Fruit fly (Drosophila melanogaster): ENCODE results near the gene Idi.

Gene Idi

dm6 chr3R:21295004-21295403, 25.1 kb downstream of the Idi start:
- TF ChIP-seq CG10631 (GFP tag; optimal IDR thresholded peaks at IDR 0.05) = no peak
- TF ChIP-seq dsx (GFP tag; optimal IDR thresholded peaks at IDR 0.05; ENCODE audit: poor library complexity, severe bottlenecking) = no peak
- no peak for TF ChIP-seq pdm3 (GFP tag; optimal IDR thresholded peaks at IDR 0.05)
- no peak for TF ChIP-seq Eip75B (GFP tag; optimal IDR thresholded peaks at IDR 0.05)
- TF ChIP-seq Eip78C (GFP tag) = peak; percentile 62

- TF ChIP-seq Met (GFP tag; optimal IDR thresholded peaks at IDR 0.05) = no peak
- TF ChIP-seq Blimp-1 (GFP tag; optimal IDR thresholded peaks at IDR 0.05) = no peak
- TF ChIP-seq CG10631 (GFP tag; optimal IDR thresholded peaks at IDR 0.05) = no peak
- TF ChIP-seq spab (GFP tag; optimal IDR thresholded peaks at IDR 0.05) = no peak
- TF ChIP-seq Hr4 (GFP tag; optimal IDR thresholded peaks at IDR 0.05) = no peak
- no peak for TF ChIP-seq CG31627 (GFP tag; optimal IDR thresholded peaks at IDR 0.05)
Observed at dm6 chr3R:21295695-21296037, 25.7 kb downstream of the Idi start.

- TF ChIP-seq Eip78C (GFP tag) (peak; percentile 98), svp (GFP tag) (peak; percentile 96), fkh (GFP tag; optimal IDR thresholded peaks at IDR 0.05) (peak; percentile 94), Lpt (GFP tag; optimal IDR thresholded peaks at IDR 0.05) (peak; percentile 87), fd59A (GFP tag; optimal IDR thresholded peaks at IDR 0.05) (peak; percentile 88), net (GFP tag; optimal IDR thresholded peaks at IDR 0.05) (peak; percentile 91), CG10669 (GFP tag; optimal IDR thresholded peaks at IDR 0.05) (peak; percentile 95), CG16779 (tag; optimal IDR thresholded peaks at IDR 0.05) (peak; percentile 78), CG3032 (tag; optimal IDR thresholded peaks at IDR 0.05) (peak; percentile 91), CG8632 (GFP tag; optimal IDR thresholded peaks at IDR 0.05) (peak; percentile 87), Hr38 (GFP tag; optimal IDR thresholded peaks at IDR 0.05) (no peak), Sox14 (GFP tag; optimal IDR thresholded peaks at IDR 0.05) (peak; percentile 85), CG11902 (GFP tag; optimal IDR thresholded peaks at IDR 0.05) (peak; percentile 74), CG10631 (GFP tag; optimal IDR thresholded peaks at IDR 0.05) (peak; percentile 67), ss (GFP tag; optimal IDR thresholded peaks at IDR 0.05) (peak; percentile 95), CG6808 (GFP tag; optimal IDR thresholded peaks at IDR 0.05) (peak; percentile 94), Hr39 (GFP tag; optimal IDR thresholded peaks at IDR 0.05) (peak; percentile 83), CG6792 (GFP tag; optimal IDR thresholded peaks at IDR 0.05) (peak; percentile 64), CG6854 (GFP tag; optimal IDR thresholded peaks at IDR 0.05) (peak; percentile 74), CG11294 (GFP tag; IDR thresholded peaks at IDR 0.05) (no peak), Met (GFP tag; optimal IDR thresholded peaks at IDR 0.05) (peak; percentile 92), lz (GFP tag; optimal IDR thresholded peaks at IDR 0.05) (peak; percentile 81), dac (GFP tag; optimal IDR thresholded peaks at IDR 0.05) (peak; percentile 64), CG4318 (GFP tag; optimal IDR thresholded peaks at IDR 0.05) (peak; percentile 83), OdsH (GFP tag; optimal IDR thresholded peaks at IDR 0.05) (peak; percentile 90), Eip75B (GFP tag; optimal IDR thresholded peaks at IDR 0.05) (peak; percentile 80), esn (GFP tag; optimal IDR thresholded peaks at IDR 0.05) (peak; percentile 90), CG7368 (GFP tag; optimal IDR thresholded peaks at IDR 0.05) (peak; percentile 80), achi (GFP tag; optimal IDR thresholded peaks at IDR 0.05) (peak; percentile 90), Smox (GFP tag; optimal IDR thresholded peaks at IDR 0.05) (peak; percentile 90), CG3919 (GFP tag; optimal IDR thresholded peaks at IDR 0.05) (peak; percentile 86), CG31627 (GFP tag; optimal IDR thresholded peaks at IDR 0.05) (peak; percentile 90), Blimp-1 (GFP tag; optimal IDR thresholded peaks at IDR 0.05) (peak; percentile 79), topi (GFP tag; optimal IDR thresholded peaks at IDR 0.05) (peak; percentile 90), vri (GFP tag; optimal IDR thresholded peaks at IDR 0.05) (peak; percentile 86), CG8319 (GFP tag; optimal IDR thresholded peaks at IDR 0.05) (peak; percentile 76), dsx (GFP tag; optimal IDR thresholded peaks at IDR 0.05; ENCODE audit: poor library complexity, severe bottlenecking) (peak; percentile 89), Hr4 (GFP tag; optimal IDR thresholded peaks at IDR 0.05) (peak; percentile 91), CG15336 (GFP tag; IDR thresholded peaks at IDR 0.05) (no peak), CG1621 (tag; optimal IDR thresholded peaks at IDR 0.05) (peak; percentile 85), Ets96B (tag; optimal IDR thresholded peaks at IDR 0.05) (peak; percentile 95), Gug (GFP tag; IDR thresholded peaks at IDR 0.05) (no peak), spab (GFP tag; optimal IDR thresholded peaks at IDR 0.05) (peak; percentile 87), CG9139 (GFP tag; optimal IDR thresholded peaks at IDR 0.05) (peak; percentile 82)
Observed at dm6 chr3R:21296038-21296727, 26.3 kb downstream of the Idi start.
